Worm (Caenorhabditis elegans): ENCODE results near the gene T23F6.2.

ce11 chrIV:12757470-12757869, 36.3 kb downstream of the T23F6.2 start, which contains the start of gene flp-9:
- TF ChIP-seq scrt-1 (GFP tag; IDR thresholded peaks at IDR 0.05) (no peak), ama-1 (optimal IDR thresholded peaks at IDR 0.05) (no peak), flt-1 (GFP tag; IDR thresholded peaks at IDR 0.05) (no peak), ceh-36 (tag; optimal IDR thresholded peaks at IDR 0.05) (no peak), aly-1 (tag; optimal IDR thresholded peaks at IDR 0.05) (no peak), hnd-1 (tag; optimal IDR thresholded peaks at IDR 0.05) (no peak), tbx-11 (GFP tag; IDR thresholded peaks at IDR 0.05) (no peak)
